Worm (Caenorhabditis elegans) whole organism, late embryonic: ENCODE data around the gene Y73C8C.12.

ENCODE experiments used
- C08G9.2 ChIP-seq: sonication (generic microtip); optimal IDR thresholded peaks from 2 replicates; lab custom pipeline; 2016; ENCODE audit warnings: mild to moderate bottlenecking, missing genetic modification characterization, moderate library complexity, missing compliant biosample characterization
- F13H6.1 ChIP-seq: sonication (generic microtip); optimal IDR thresholded peaks from 2 replicates; lab custom pipeline; 2016; ENCODE audit warnings: missing genetic modification characterization, missing compliant biosample characterization
- K02D7.2 ChIP-seq: sonication (generic microtip); optimal IDR thresholded peaks from 2 replicates; lab custom pipeline; 2017; ENCODE audit warnings: mild to moderate bottlenecking, missing genetic modification characterization, missing compliant biosample characterization
- T23F11.4 ChIP-seq: fragments of 200-800 bp; sonication (Bioruptor generic); optimal IDR thresholded peaks from 2 replicates; lab custom pipeline; 2018; ENCODE audit warnings: mild to moderate bottlenecking, missing genetic modification characterization, missing compliant biosample characterization
- ama-1 ChIP-seq: fragments of 150-350 bp; optimal IDR thresholded peaks from 2 replicates; lab custom pipeline; 2014
- ceh-14 ChIP-seq: sonication (generic microtip); optimal IDR thresholded peaks from 2 replicates; lab custom pipeline; 2016; ENCODE audit warnings: missing genotype, missing genetic modification characterization, missing compliant biosample characterization
- ceh-18 ChIP-seq: sonication (generic microtip); optimal IDR thresholded peaks from 2 replicates; lab custom pipeline; 2016; ENCODE audit warnings: missing genetic modification characterization, missing compliant biosample characterization
- ceh-19 ChIP-seq: fragments of 200-800 bp; sonication (Bioruptor generic); optimal IDR thresholded peaks from 2 replicates; lab custom pipeline; 2018; ENCODE audit warnings: mild to moderate bottlenecking, missing genetic modification characterization, missing compliant biosample characterization
- ceh-2 ChIP-seq: sonication (generic microtip); optimal IDR thresholded peaks from 2 replicates; lab custom pipeline; 2016; ENCODE audit warnings: missing genotype, missing genetic modification characterization, missing compliant biosample characterization
- ceh-22 ChIP-seq: sonication (generic microtip); optimal IDR thresholded peaks from 2 replicates; lab custom pipeline; 2017; ENCODE audit warnings: missing biosample characterization, missing genetic modification characterization
- ceh-31 ChIP-seq: sonication (generic microtip); optimal IDR thresholded peaks from 2 replicates; lab custom pipeline; 2016; ENCODE audit warnings: missing genetic modification characterization, missing compliant biosample characterization
- ceh-9 ChIP-seq: sonication (generic microtip); optimal IDR thresholded peaks from 2 replicates; lab custom pipeline; 2016; ENCODE audit warnings: mild to moderate bottlenecking, missing genetic modification characterization, inconsistent platforms, missing compliant biosample characterization
- elt-2 ChIP-seq: sonication (generic microtip); optimal IDR thresholded peaks from 2 replicates; lab custom pipeline; 2016; ENCODE audit warnings: missing genetic modification reagents, missing genetic modification characterization, missing compliant biosample characterization
- eyg-1 ChIP-seq: sonication (generic microtip); optimal IDR thresholded peaks from 2 replicates; lab custom pipeline; 2016; ENCODE audit warnings: missing genotype, missing genetic modification characterization, missing compliant biosample characterization
- fkh-10 ChIP-seq: fragments of 150-350 bp; optimal IDR thresholded peaks from 2 replicates; lab custom pipeline; 2014; ENCODE audit warnings: missing biosample characterization, missing genetic modification reagents, missing genetic modification characterization
- hlh-13 ChIP-seq: fragments of 200-800 bp; sonication (Bioruptor generic); optimal IDR thresholded peaks from 2 replicates; lab custom pipeline; 2018; ENCODE audit warnings: mild to moderate bottlenecking, missing genetic modification characterization, missing compliant biosample characterization
- hlh-15 ChIP-seq: sonication (generic microtip); optimal IDR thresholded peaks from 2 replicates; lab custom pipeline; 2016; ENCODE audit warnings: missing genetic modification characterization, missing compliant biosample characterization
- hlh-30 ChIP-seq: sonication (generic microtip); optimal IDR thresholded peaks from 2 replicates; lab custom pipeline; 2017; ENCODE audit warnings: antibody characterized with exemption, missing genetic modification characterization, missing compliant biosample characterization; ENCODE audit not compliant: insufficient read depth
- lim-6 ChIP-seq: sonication (generic microtip); optimal IDR thresholded peaks from 2 replicates; lab custom pipeline; 2016; ENCODE audit warnings: missing genetic modification characterization, missing compliant biosample characterization
- lin-11 ChIP-seq: fragments of 200-800 bp; sonication (Bioruptor generic); optimal IDR thresholded peaks from 2 replicates; lab custom pipeline; 2018; ENCODE audit warnings: mild to moderate bottlenecking, missing genetic modification characterization, missing compliant biosample characterization
- madf-2 ChIP-seq: sonication (generic microtip); optimal IDR thresholded peaks from 2 replicates; lab custom pipeline; 2017; ENCODE audit warnings: missing genetic modification characterization, missing compliant biosample characterization
- mec-3 ChIP-seq: sonication (generic microtip); optimal IDR thresholded peaks from 2 replicates; lab custom pipeline; 2016; ENCODE audit warnings: borderline replicate concordance, missing genetic modification characterization, missing compliant biosample characterization
- npax-4 ChIP-seq: sonication (generic microtip); optimal IDR thresholded peaks from 2 replicates; lab custom pipeline; 2016; ENCODE audit warnings: missing genetic modification characterization, missing compliant biosample characterization
- odd-2 ChIP-seq: sonication (generic microtip); optimal IDR thresholded peaks from 2 replicates; lab custom pipeline; 2017; ENCODE audit warnings: antibody characterized with exemption, mild to moderate bottlenecking, missing genetic modification characterization, missing compliant biosample characterization
- pag-3 ChIP-seq: sonication (generic microtip); optimal IDR thresholded peaks from 2 replicates; lab custom pipeline; 2016; ENCODE audit warnings: missing compliant biosample characterization, missing genetic modification characterization, borderline replicate concordance
- pat-9 ChIP-seq: fragments of 200-800 bp; sonication (Bioruptor generic); optimal IDR thresholded peaks from 2 replicates; lab custom pipeline; 2018; ENCODE audit warnings: mild to moderate bottlenecking, missing genetic modification characterization, moderate library complexity, missing compliant biosample characterization
- pax-1 ChIP-seq: fragments of 150-350 bp; optimal IDR thresholded peaks from 2 replicates; lab custom pipeline; 2014; ENCODE audit warnings: missing biosample characterization, missing genetic modification characterization
- pha-4 ChIP-seq: fragments of 150-350 bp; optimal IDR thresholded peaks from 2 replicates; lab custom pipeline; 2018; ENCODE audit warnings: missing biosample characterization, missing genetic modification reagents, missing genetic modification characterization
- pqm-1 ChIP-seq: sonication (generic microtip); optimal IDR thresholded peaks from 2 replicates; lab custom pipeline; 2016; ENCODE audit warnings: missing genetic modification characterization, missing compliant biosample characterization
- ref-2 ChIP-seq: sonication (generic microtip); optimal IDR thresholded peaks from 2 replicates; lab custom pipeline; 2016; ENCODE audit warnings: missing genetic modification characterization, missing compliant biosample characterization
- sdc-2 ChIP-seq: sonication (generic microtip); optimal IDR thresholded peaks from 2 replicates; lab custom pipeline; 2016; ENCODE audit warnings: missing genotype, missing genetic modification characterization, missing compliant biosample characterization
- sox-4 ChIP-seq: sonication (generic microtip); optimal IDR thresholded peaks from 2 replicates; lab custom pipeline; 2017; ENCODE audit warnings: mild to moderate bottlenecking, missing genetic modification characterization, inconsistent platforms, missing compliant biosample characterization
- tbx-2 ChIP-seq: sonication (generic microtip); optimal IDR thresholded peaks from 2 replicates; lab custom pipeline; 2016; ENCODE audit warnings: missing genetic modification characterization, missing compliant biosample characterization
- tbx-7 ChIP-seq: sonication (generic microtip); optimal IDR thresholded peaks from 2 replicates; lab custom pipeline; 2016; ENCODE audit warnings: missing genotype, missing genetic modification characterization, missing compliant biosample characterization
- unc-3 ChIP-seq, 2 experiments: fragments of 200-800 bp in 1 of 2; sonication (Bioruptor generic) in 1 of 2; sonication (generic microtip) in 1 of 2; conservative IDR thresholded peaks in 1 of 2; optimal IDR thresholded peaks in 1 of 2; 2 replicates each; pipeline versions ENCODE4 v1.3.6 to Lab custom; 2016 to 2022; ENCODE audit warnings: missing compliant biosample characterization in 2 of 2, missing genetic modification characterization in 2 of 2, missing genetic modification reagents in 1 of 2
- unc-86 ChIP-seq: sonication (generic microtip); optimal IDR thresholded peaks from 2 replicates; lab custom pipeline; 2016; ENCODE audit warnings: missing genetic modification characterization, missing compliant biosample characterization
- zip-5 ChIP-seq: sonication (generic microtip); optimal IDR thresholded peaks from 2 replicates; lab custom pipeline; 2016; ENCODE audit warnings: missing genetic modification characterization, missing compliant biosample characterization

Gene Y73C8C.12

ce11 chrV:3159252-3159651, 34.2 kb downstream of the Y73C8C.12 start, which contains the start of gene C36C5.12:
TSS of gene C36C5.12 (minus strand) at chrV:3159352.
- TF ChIP-seq eyg-1 (tag; lab: Kevin White, UChicago) (no peak), lim-6 (tag; lab: Kevin White, UChicago) (no peak), mec-3 (tag; lab: Kevin White, UChicago) (no peak), pat-9 (no peak), elt-2 (no peak), F13H6.1 (no peak), sdc-2 (tag; lab: Kevin White, UChicago) (no peak), fkh-10 (GFP tag; lab: Kevin White, UChicago) (no peak)

ce11 chrV:3162299-3162698, 37.3 kb downstream of the Y73C8C.12 start:
- TF ChIP-seq npax-4 (tag; lab: Kevin White, UChicago): no peak
- TF ChIP-seq ceh-22 (tag; lab: Kevin White, UChicago): no peak
- TF ChIP-seq tbx-7 (tag; lab: Kevin White, UChicago): no peak
- TF ChIP-seq hlh-15 (tag; lab: Kevin White, UChicago): no peak
- no peak for TF ChIP-seq ceh-31
- no peak for TF ChIP-seq ceh-14 (tag; lab: Kevin White, UChicago)
- no peak for TF ChIP-seq sox-4
- TF ChIP-seq, all 69 proteins: peak for 0

DNA sequence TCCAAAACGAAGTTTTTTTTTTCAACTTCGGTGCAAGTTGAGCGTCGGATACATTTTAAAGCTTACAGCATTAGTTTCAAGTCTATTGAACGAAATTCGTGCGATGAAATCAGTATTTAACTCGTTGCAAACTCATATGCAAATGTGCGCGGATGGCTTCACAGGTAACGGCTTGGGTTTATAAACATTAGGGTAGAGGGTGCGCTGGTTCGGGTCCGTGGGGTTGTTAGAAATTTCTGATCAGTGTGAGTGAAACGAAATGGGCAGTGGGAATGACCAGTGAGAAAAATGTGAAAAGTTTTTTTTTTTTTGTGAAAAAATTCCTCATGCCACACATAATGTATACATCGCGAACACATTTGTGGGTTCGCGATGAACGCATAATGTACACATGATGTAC, 38.1 kb downstream of the Y73C8C.12 start:
- TF ChIP-seq ama-1 (no peak), ceh-9 (no peak), pax-1 (tag; lab: Kevin White, UChicago) (no peak), hlh-13 (no peak), ceh-14 (tag; lab: Kevin White, UChicago) (no peak), fkh-10 (GFP tag; lab: Kevin White, UChicago) (no peak), zip-5 (tag; lab: Kevin White, UChicago) (no peak), K02D7.2 (tag; lab: Kevin White, UChicago) (no peak), T23F11.4 (GFP tag; lab: Kevin White, UChicago) (no peak), ceh-19 (GFP tag; lab: Kevin White, UChicago) (no peak)
- TF ChIP-seq, all 69 proteins: peak for 0

DNA sequence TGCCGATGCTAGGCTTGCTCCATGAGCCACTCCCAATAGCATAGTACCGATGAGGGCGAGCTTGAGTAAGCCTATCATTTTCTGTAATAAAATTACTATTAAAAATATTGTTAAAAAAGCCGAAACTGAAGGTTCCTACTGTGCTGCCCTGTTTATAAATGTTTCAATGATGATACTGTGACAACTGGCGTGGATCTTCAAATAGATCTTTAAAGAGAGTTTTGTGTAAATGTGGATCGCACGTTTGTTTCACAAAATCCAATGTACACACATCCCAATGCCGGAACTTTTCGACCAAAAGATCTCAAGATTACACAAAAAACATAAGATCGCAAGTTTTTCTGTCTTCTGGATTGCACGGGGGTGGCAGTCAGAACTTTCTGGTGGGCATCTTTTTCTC, 40.4 kb downstream of the Y73C8C.12 start, which contains the start of gene C36C5.14:
Gene C36C5.14, minus strand, starts transcription at position 101 of the 400 bp plus-strand sequence.
- no peak for TF ChIP-seq mec-3 (tag; lab: Kevin White, UChicago)
- TF ChIP-seq odd-2: no peak
- TF ChIP-seq hlh-15 (tag; lab: Kevin White, UChicago): no peak
- no peak for TF ChIP-seq ceh-22 (tag; lab: Kevin White, UChicago)
- TF ChIP-seq lin-11: no peak
- TF ChIP-seq ceh-2 (tag; lab: Kevin White, UChicago): no peak
- TF ChIP-seq madf-2 (tag; lab: Kevin White, UChicago): no peak
- no peak for TF ChIP-seq F13H6.1
- TF ChIP-seq ceh-19 (GFP tag; lab: Kevin White, UChicago): no peak
- TF ChIP-seq sdc-2 (tag; lab: Kevin White, UChicago): no peak
- TF ChIP-seq hlh-30 (tag; lab: Kevin White, UChicago): no peak
- no peak for TF ChIP-seq tbx-2 (tag; lab: Kevin White, UChicago)
- TF ChIP-seq unc-3 (GFP tag; conservative IDR thresholded peaks at IDR 0.05; lab: Robert Waterston, UW): no peak
- TF ChIP-seq unc-3 (tag; optimal IDR thresholded peaks at IDR 0.05; lab: Kevin White, UChicago): no peak
- no peak for TF ChIP-seq C08G9.2 (tag; lab: Kevin White, UChicago)
- TF ChIP-seq ceh-14 (tag; lab: Kevin White, UChicago): no peak
- no peak for TF ChIP-seq ceh-18
- TF ChIP-seq, all 69 proteins: peak for 0

DNA sequence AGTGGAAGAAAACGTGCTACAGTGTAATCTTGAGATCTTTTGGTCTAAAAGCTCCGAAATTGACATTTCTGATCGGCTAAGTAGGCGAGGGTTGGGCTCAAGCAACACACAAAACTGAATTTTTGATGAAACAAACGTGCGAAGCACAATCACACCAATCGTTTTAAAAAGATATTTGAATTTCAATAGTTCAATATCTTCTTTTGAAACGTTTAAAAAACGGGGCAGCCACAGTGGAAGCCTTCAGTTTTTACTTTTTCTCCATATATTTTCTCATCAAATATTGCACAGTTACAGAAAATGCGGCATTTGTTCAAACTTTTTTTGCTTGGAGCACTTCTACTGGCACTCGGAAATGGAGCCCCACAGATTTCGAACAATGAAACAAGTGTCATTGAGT, 41.2 kb downstream of the Y73C8C.12 start, which contains the start of gene C36C5.4:
Gene C36C5.4, plus strand, starts transcription at position 301 of the 400 bp plus-strand sequence.
- TF ChIP-seq npax-4 (tag; lab: Kevin White, UChicago) (no peak), fkh-10 (GFP tag; lab: Kevin White, UChicago) (no peak), unc-86 (no peak), pha-4 (tag; lab: Kevin White, UChicago) (no peak), ref-2 (tag; lab: Kevin White, UChicago) (no peak), pag-3 (tag; lab: Kevin White, UChicago) (no peak), pqm-1 (tag; lab: Kevin White, UChicago) (no peak)
